Worm (Caenorhabditis elegans) whole organism, young adult: ENCODE results near the gene sur-5.

ENCODE experiments used
- B0019.2 ChIP-seq: fragments of 200-800 bp; sonication (Bioruptor generic); conservative IDR thresholded peaks from 2 replicates; pipeline ENCODE4 v1.3.6; 2022; ENCODE audit warnings: missing genetic modification reagents, missing genetic modification characterization, missing compliant biosample characterization
- B0035.1 ChIP-seq: sonication (generic microtip); optimal IDR thresholded peaks from 2 replicates; lab custom pipeline; 2016; ENCODE audit warnings: missing genetic modification characterization, mild to moderate bottlenecking, missing compliant biosample characterization, missing genotype, missing genetic modification reagents
- C17E4.6 ChIP-seq: fragments of 200-800 bp; sonication (Bioruptor generic); IDR thresholded peaks from 2 replicates; pipeline ENCODE4 v1.3.6; 2022; ENCODE audit warnings: missing genetic modification reagents, missing genetic modification characterization, missing compliant biosample characterization
- F10E7.11 ChIP-seq: sonication (generic microtip); optimal IDR thresholded peaks from 2 replicates; lab custom pipeline; 2017; ENCODE audit warnings: mild to moderate bottlenecking, missing genetic modification characterization, moderate library complexity, missing compliant biosample characterization
- F33H1.4 ChIP-seq: fragments of 200-800 bp; sonication (Bioruptor generic); IDR thresholded peaks from 2 replicates; pipeline ENCODE4 v1.3.6; 2022; ENCODE audit warnings: missing genetic modification reagents, missing genetic modification characterization, missing compliant biosample characterization
- F39B2.1 ChIP-seq: fragments of 200-800 bp; sonication (Bioruptor generic); IDR thresholded peaks from 2 replicates; pipeline ENCODE4 v1.3.6; 2022; ENCODE audit warnings: missing genetic modification reagents, missing genetic modification characterization, missing compliant biosample characterization
- F57C9.4 ChIP-seq: sonication (generic microtip); optimal IDR thresholded peaks from 2 replicates; lab custom pipeline; 2017; ENCODE audit warnings: mild to moderate bottlenecking, missing genetic modification characterization, missing compliant biosample characterization
- K11D2.4 ChIP-seq: fragments of 200-800 bp; sonication (Bioruptor generic); IDR thresholded peaks from 2 replicates; pipeline ENCODE4 v1.3.6; 2022; ENCODE audit warnings: missing genetic modification reagents, missing genetic modification characterization, missing compliant biosample characterization
- K12H6.12 ChIP-seq: fragments of 200-800 bp; sonication (Bioruptor generic); optimal IDR thresholded peaks from 2 replicates; lab custom pipeline; 2018; ENCODE audit warnings: mild to moderate bottlenecking, missing genetic modification characterization, missing compliant biosample characterization
- T07F8.4 ChIP-seq: sonication (generic microtip); optimal IDR thresholded peaks from 2 replicates; lab custom pipeline; 2016; ENCODE audit warnings: mild to moderate bottlenecking, missing genetic modification characterization, moderate library complexity, missing compliant biosample characterization
- Y67H2A.10 ChIP-seq: fragments of 200-800 bp; sonication (Bioruptor generic); conservative IDR thresholded peaks from 2 replicates; pipeline ENCODE4 v1.3.6; 2022; ENCODE audit warnings: missing genetic modification reagents, missing genetic modification characterization, missing compliant biosample characterization
- akir-1 ChIP-seq: fragments of 200-800 bp; sonication (Bioruptor generic); optimal IDR thresholded peaks from 2 replicates; lab custom pipeline; 2018; ENCODE audit warnings: mild to moderate bottlenecking, missing genetic modification characterization, moderate library complexity, missing compliant biosample characterization
- ama-1 ChIP-seq, 3 experiments: fragments of 150-350 bp in 1 of 3; sonication (generic microtip) in 2 of 3; optimal IDR thresholded peaks; 2 replicates each; lab custom pipeline; 2014 to 2018; ENCODE audit warnings: missing biosample characterization in 2 of 3, missing genetic modification characterization in 2 of 3, missing genetic modification reagents in 2 of 3
- athp-1 ChIP-seq: sonication (generic microtip); optimal IDR thresholded peaks from 2 replicates; lab custom pipeline; 2017; ENCODE audit warnings: mild to moderate bottlenecking, missing genetic modification characterization, missing compliant biosample characterization
- attf-5 ChIP-seq: fragments of 200-800 bp; sonication (Bioruptor generic); optimal IDR thresholded peaks from 2 replicates; lab custom pipeline; 2018; ENCODE audit warnings: mild to moderate bottlenecking, missing genetic modification characterization, missing compliant biosample characterization
- bed-1 ChIP-seq: fragments of 200-800 bp; sonication (Bioruptor generic); IDR thresholded peaks from 2 replicates; pipeline ENCODE4 v1.3.6; 2022; ENCODE audit warnings: missing genetic modification reagents, missing genetic modification characterization, missing compliant biosample characterization
- cebp-1 ChIP-seq, 2 experiments: fragments of 200-800 bp in 1 of 2; sonication (Bioruptor generic) in 1 of 2; sonication (generic microtip) in 1 of 2; IDR thresholded peaks in 1 of 2; optimal IDR thresholded peaks in 1 of 2; 2 replicates each; pipeline versions ENCODE4 v1.3.6 to Lab custom; 2017 to 2022; ENCODE audit warnings: missing compliant biosample characterization in 2 of 2, missing genetic modification characterization in 2 of 2, mild to moderate bottlenecking in 1 of 2, missing genetic modification reagents in 1 of 2, moderate library complexity in 1 of 2
- efl-1 ChIP-seq: fragments of 150-350 bp; optimal IDR thresholded peaks from 2 replicates; lab custom pipeline; 2014; ENCODE audit warnings: missing biosample characterization, missing genetic modification reagents, missing genetic modification characterization
- egrh-3 ChIP-seq: fragments of 200-800 bp; sonication (Bioruptor generic); IDR thresholded peaks from 2 replicates; pipeline ENCODE4 v1.3.6; 2022; ENCODE audit warnings: missing genetic modification reagents, missing genetic modification characterization, missing compliant biosample characterization
- ets-4 ChIP-seq: fragments of 200-800 bp; sonication (Bioruptor generic); optimal IDR thresholded peaks from 2 replicates; lab custom pipeline; 2018; ENCODE audit warnings: mild to moderate bottlenecking, missing genetic modification characterization, missing compliant biosample characterization
- gei-17 ChIP-seq: fragments of 200-800 bp; sonication (Bioruptor generic); optimal IDR thresholded peaks from 2 replicates; lab custom pipeline; 2018; ENCODE audit warnings: mild to moderate bottlenecking, missing genetic modification characterization, missing compliant biosample characterization
- hlh-26 ChIP-seq: fragments of 200-800 bp; sonication (Bioruptor generic); conservative IDR thresholded peaks from 2 replicates; pipeline ENCODE4 v1.3.6; 2022; ENCODE audit warnings: missing genetic modification reagents, missing genetic modification characterization, missing compliant biosample characterization
- hmg-20 ChIP-seq: fragments of 200-800 bp; sonication (Bioruptor generic); IDR thresholded peaks from 2 replicates; pipeline ENCODE4 v1.3.6; 2022; ENCODE audit warnings: missing genetic modification reagents, missing genetic modification characterization, missing compliant biosample characterization
- hrde-1 ChIP-seq: sonication (generic microtip); optimal IDR thresholded peaks from 2 replicates; lab custom pipeline; 2016; ENCODE audit warnings: missing genetic modification characterization, mild to moderate bottlenecking, missing compliant biosample characterization, moderate library complexity, missing genotype, missing genetic modification reagents, borderline replicate concordance
- lag-1 ChIP-seq: fragments of 200-800 bp; sonication (Bioruptor generic); IDR thresholded peaks from 2 replicates; pipeline ENCODE4 v1.3.6; 2022; ENCODE audit warnings: missing genetic modification reagents, missing genetic modification characterization, missing compliant biosample characterization
- let-526 ChIP-seq: fragments of 200-800 bp; sonication (Bioruptor generic); IDR thresholded peaks from 2 replicates; pipeline ENCODE4 v1.3.6; 2022; ENCODE audit warnings: missing genetic modification reagents, missing genetic modification characterization, missing compliant biosample characterization
- lin-35 ChIP-seq, 3 experiments: fragments of 150-350 bp in 2 of 3; sonication (generic microtip) in 1 of 3; optimal IDR thresholded peaks; 2 replicates each; lab custom pipeline; 2014 to 2018; ENCODE audit warnings: missing biosample characterization in 3 of 3, missing genetic modification characterization in 3 of 3, missing genetic modification reagents in 3 of 3
- lir-1 ChIP-seq: fragments of 200-800 bp; sonication (Bioruptor generic); conservative IDR thresholded peaks from 2 replicates; pipeline ENCODE4 v1.3.6; 2022; ENCODE audit warnings: missing genetic modification reagents, missing genetic modification characterization, missing compliant biosample characterization
- madf-6 ChIP-seq: fragments of 200-800 bp; sonication (Bioruptor generic); IDR thresholded peaks from 2 replicates; pipeline ENCODE4 v1.3.6; 2022; ENCODE audit warnings: missing genetic modification reagents, missing genetic modification characterization, missing compliant biosample characterization
- mcd-1 ChIP-seq: fragments of 200-800 bp; sonication (Bioruptor generic); IDR thresholded peaks from 2 replicates; pipeline ENCODE4 v1.3.6; 2022; ENCODE audit warnings: missing genetic modification reagents, missing genetic modification characterization, missing compliant biosample characterization
- mel-28 ChIP-seq: sonication (generic microtip); optimal IDR thresholded peaks from 2 replicates; lab custom pipeline; 2016; ENCODE audit warnings: borderline replicate concordance, mild to moderate bottlenecking, missing genetic modification characterization, missing compliant biosample characterization
- nfya-1 ChIP-seq: sonication (generic microtip); optimal IDR thresholded peaks from 2 replicates; lab custom pipeline; 2017; ENCODE audit warnings: antibody characterized with exemption, missing compliant biosample characterization, missing genetic modification characterization, borderline replicate concordance; ENCODE audit not compliant: insufficient read depth
- nfya-2 ChIP-seq: fragments of 200-800 bp; sonication (Bioruptor generic); IDR thresholded peaks from 2 replicates; pipeline ENCODE4 v1.3.6; 2022; ENCODE audit warnings: missing genetic modification reagents, missing genetic modification characterization, missing compliant biosample characterization
- nhr-80 ChIP-seq: sonication (generic microtip); optimal IDR thresholded peaks from 2 replicates; lab custom pipeline; 2016; ENCODE audit warnings: missing genetic modification characterization, missing compliant biosample characterization
- pha-4 ChIP-seq: fragments of 150-350 bp; sonication (generic microtip); optimal IDR thresholded peaks from 2 replicates; lab custom pipeline; 2014; ENCODE audit warnings: missing biosample characterization, missing genetic modification reagents, missing genetic modification characterization
- repo-1 ChIP-seq: sonication (generic microtip); optimal IDR thresholded peaks from 2 replicates; lab custom pipeline; 2017; ENCODE audit warnings: mild to moderate bottlenecking, missing genetic modification characterization, missing compliant biosample characterization
- rpc-1 ChIP-seq, 2 experiments: fragments of 150-350 bp in 1 of 2; sonication (generic microtip) in 1 of 2; optimal IDR thresholded peaks; 2 replicates each; lab custom pipeline; 2014 to 2018; ENCODE audit warnings: missing biosample characterization in 1 of 2, missing genetic modification characterization in 1 of 2, missing genetic modification reagents in 1 of 2, missing genotype in 1 of 2
- snpc-1.3 ChIP-seq: sonication (generic microtip); optimal IDR thresholded peaks from 2 replicates; lab custom pipeline; 2017; ENCODE audit warnings: missing genetic modification characterization, mild to moderate bottlenecking, missing compliant biosample characterization, antibody characterized with exemption, moderate library complexity, missing genotype, missing genetic modification reagents; ENCODE audit not compliant: insufficient read depth
- sptf-2 ChIP-seq: fragments of 200-800 bp; sonication (Bioruptor generic); optimal IDR thresholded peaks from 2 replicates; lab custom pipeline; 2018; ENCODE audit warnings: mild to moderate bottlenecking, missing genetic modification characterization, missing compliant biosample characterization
- tbp1 ChIP-seq: fragments of 200-800 bp; sonication (Bioruptor generic); optimal IDR thresholded peaks from 2 replicates; lab custom pipeline; 2018; ENCODE audit warnings: mild to moderate bottlenecking, missing genetic modification characterization, missing compliant biosample characterization
- tbx-9 ChIP-seq: sonication (generic microtip); optimal IDR thresholded peaks from 2 replicates; lab custom pipeline; 2016; ENCODE audit warnings: borderline replicate concordance, missing genetic modification characterization, inconsistent platforms, missing compliant biosample characterization
- unc-130 ChIP-seq: sonication (generic microtip); optimal IDR thresholded peaks from 2 replicates; lab custom pipeline; 2016; ENCODE audit warnings: missing genetic modification reagents, missing genetic modification characterization, missing compliant biosample characterization

The sur-5 gene

DNA sequence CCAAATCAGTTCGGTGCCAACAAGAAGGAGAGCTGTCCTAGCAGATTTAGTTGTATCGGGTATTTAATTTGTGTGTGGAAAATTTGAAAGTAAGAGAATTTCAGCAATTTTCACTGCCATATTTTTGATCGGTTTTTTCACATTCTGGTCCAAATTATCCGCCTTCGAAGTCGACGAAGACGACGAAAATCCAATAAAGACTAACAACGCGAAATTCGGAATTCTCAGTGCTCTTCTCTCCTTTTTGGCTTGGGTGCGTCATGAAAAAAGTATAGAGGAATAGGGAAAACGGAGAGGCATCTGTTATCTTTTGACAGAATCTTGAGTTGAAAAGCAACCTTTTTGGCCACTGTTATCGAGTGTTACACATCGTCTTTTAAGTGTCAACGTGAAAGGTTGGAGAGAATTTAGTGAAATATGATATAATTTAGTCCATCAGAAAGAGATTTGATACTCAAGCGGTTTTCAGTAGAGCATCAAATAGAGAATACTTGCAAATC, 22.7 kb upstream of the sur-5 start:
- no peak for TF ChIP-seq gei-17 (GFP tag; lab: Kevin White, UChicago)
- no peak for TF ChIP-seq nfya-2 (GFP tag; lab: Robert Waterston, UW)
- no peak for TF ChIP-seq B0019.2
- TF ChIP-seq rpc-1 (optimal IDR thresholded peaks at IDR 0.05; lab: Kevin White, UChicago): no peak
- TF ChIP-seq rpc-1 (tag; optimal IDR thresholded peaks at IDR 0.05; lab: Kevin White, UChicago): no peak
- no peak for TF ChIP-seq K11D2.4
- TF ChIP-seq T07F8.4 (tag; lab: Kevin White, UChicago): no peak
- TF ChIP-seq athp-1: no peak
- TF ChIP-seq nhr-80 (tag; lab: Kevin White, UChicago): no peak
- no peak for TF ChIP-seq ama-1 (optimal IDR thresholded peaks at IDR 0.05; lab: Kevin White, UChicago)
- no peak for TF ChIP-seq ama-1 (GFP tag; optimal IDR thresholded peaks at IDR 0.05; lab: Kevin White, UChicago)
- TF ChIP-seq unc-130 (GFP tag; lab: Kevin White, UChicago): no peak
- no peak for TF ChIP-seq F57C9.4 (tag; lab: Kevin White, UChicago)
- TF ChIP-seq nfya-1 (tag; lab: Kevin White, UChicago): no peak
- TF ChIP-seq, all 124 proteins: peak for 0

DNA sequence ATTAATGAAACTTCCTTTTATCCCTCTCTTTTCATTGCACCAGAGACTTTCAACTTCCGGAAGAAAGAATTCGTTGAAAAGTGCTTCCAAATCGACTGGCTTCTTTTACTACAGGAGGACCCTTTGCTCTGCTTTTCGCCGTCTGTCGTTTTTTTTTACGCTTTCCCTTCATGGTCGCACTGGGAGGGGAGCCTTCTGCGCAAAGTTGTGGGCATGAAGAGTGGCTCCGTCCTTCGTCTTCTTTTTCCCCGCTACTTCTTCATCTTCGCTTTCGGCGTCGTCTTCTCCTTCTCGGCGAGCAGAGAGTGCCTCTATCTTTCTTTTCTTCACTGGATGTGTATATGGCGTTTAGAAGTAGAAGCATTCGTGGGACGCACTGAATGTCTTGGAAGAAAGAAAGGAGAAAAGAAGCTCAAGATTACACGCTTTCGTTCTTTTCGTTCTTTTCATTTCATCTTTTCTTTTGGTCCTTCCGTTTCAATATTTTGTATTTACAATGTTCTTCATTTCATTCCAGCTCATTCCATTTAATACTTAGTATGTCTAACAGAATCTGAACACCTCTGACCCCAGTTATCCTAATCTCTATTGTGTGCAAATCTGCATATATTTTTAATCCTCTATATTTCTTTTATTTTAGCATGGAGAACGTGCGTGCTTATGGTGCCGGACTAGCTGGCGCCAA, 21.7 kb upstream of the sur-5 start, which contains the start of gene sng-1:
TSS of gene sng-1 (plus strand) at position 635 of the 685 bp plus-strand sequence.
- TF ChIP-seq pha-4 (no peak), K12H6.12 (tag; lab: Kevin White, UChicago) (peak; percentile 26), efl-1 (GFP tag; lab: Kevin White, UChicago) (no peak), let-526 (no peak)

DNA sequence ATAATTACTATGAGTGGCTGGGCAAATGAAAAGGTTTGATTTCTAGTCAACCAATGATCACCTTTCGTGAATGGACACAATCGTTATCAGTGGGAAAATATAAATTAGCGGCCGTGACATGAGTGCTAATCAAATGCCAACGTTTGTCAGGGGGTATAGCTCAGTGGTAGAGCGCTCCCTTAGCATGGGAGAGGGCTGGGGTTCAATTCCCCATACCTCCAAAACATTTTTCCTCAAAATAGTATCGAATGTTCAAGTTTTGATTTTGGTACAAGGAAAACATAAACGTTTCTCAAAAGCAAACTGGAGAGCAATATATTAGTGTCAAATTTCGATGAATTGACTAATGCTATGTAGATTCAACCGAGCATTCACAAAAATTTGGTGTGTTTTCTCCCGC, 18.2 kb upstream of the sur-5 start:
- TF ChIP-seq bed-1 (GFP tag; lab: Robert Waterston, UW) (0 out of 2 replicates have a peak, but pooled peaks have one; percentile 69), F33H1.4 (GFP tag; lab: Robert Waterston, UW) (no peak), F39B2.1 (GFP tag; lab: Robert Waterston, UW) (no peak), hrde-1 (tag; lab: Kevin White, UChicago) (peak; percentile 44), mcd-1 (GFP tag; lab: Robert Waterston, UW) (no peak), F10E7.11 (no peak), cebp-1 (GFP tag; IDR thresholded peaks at IDR 0.05; lab: Robert Waterston, UW) (no peak), cebp-1 (tag; optimal IDR thresholded peaks at IDR 0.05; lab: Kevin White, UChicago) (peak; percentile 59), egrh-3 (GFP tag; lab: Robert Waterston, UW) (no peak), tbx-9 (tag; lab: Kevin White, UChicago) (no peak), hlh-26 (GFP tag; lab: Robert Waterston, UW) (no peak), akir-1 (GFP tag; lab: Kevin White, UChicago) (no peak), madf-6 (GFP tag; lab: Robert Waterston, UW) (peak; percentile 39; the same call in 1 of the 2 replicates), ets-4 (GFP tag; lab: Kevin White, UChicago) (peak; percentile 18), Y67H2A.10 (GFP tag; lab: Robert Waterston, UW) (no peak), tbp1 (GFP tag; lab: Kevin White, UChicago) (peak; percentile 93), gei-17 (GFP tag; lab: Kevin White, UChicago) (no peak), mel-28 (tag; lab: Kevin White, UChicago) (no peak), B0035.1 (tag; lab: Kevin White, UChicago) (peak; percentile 29), sptf-2 (GFP tag; lab: Kevin White, UChicago) (peak; percentile 36), lir-1 (GFP tag; lab: Robert Waterston, UW) (no peak), lin-35 (GFP tag; optimal IDR thresholded peaks at IDR 0.05; lab: Kevin White, UChicago) (peak in 1 of 3 experiments; percentile 2), snpc-1.3 (tag; lab: Kevin White, UChicago) (peak; percentile 72), C17E4.6 (GFP tag; lab: Robert Waterston, UW) (no peak), hmg-20 (GFP tag; lab: Robert Waterston, UW) (0 out of 2 replicates have a peak, but pooled peaks have one; percentile 40), nfya-2 (GFP tag; lab: Robert Waterston, UW) (no peak), attf-5 (peak; percentile 44), repo-1 (tag; lab: Kevin White, UChicago) (no peak), lag-1 (no peak), K12H6.12 (tag; lab: Kevin White, UChicago) (peak; percentile 0)
